Worm (Caenorhabditis elegans) whole organism, young adult: ENCODE measurements around the gene srb-17.

ENCODE experiments used
- B0035.1 ChIP-seq: sonication (generic microtip); optimal IDR thresholded peaks from 2 replicates; lab custom pipeline; 2016; ENCODE audit warnings: missing genetic modification characterization, mild to moderate bottlenecking, missing compliant biosample characterization, missing genotype, missing genetic modification reagents
- C17E4.6 ChIP-seq: fragments of 200-800 bp; sonication (Bioruptor generic); IDR thresholded peaks from 2 replicates; pipeline ENCODE4 v1.3.6; 2022; ENCODE audit warnings: missing genetic modification reagents, missing genetic modification characterization, missing compliant biosample characterization
- F23B12.7 ChIP-seq: sonication (generic microtip); optimal IDR thresholded peaks from 2 replicates; lab custom pipeline; 2017; ENCODE audit warnings: missing genetic modification characterization, mild to moderate bottlenecking, missing compliant biosample characterization, antibody characterized with exemption, moderate library complexity; ENCODE audit not compliant: insufficient read depth
- F55B11.4 ChIP-seq: sonication (generic microtip); optimal IDR thresholded peaks from 2 replicates; lab custom pipeline; 2016; ENCODE audit warnings: missing compliant biosample characterization, missing genetic modification characterization, borderline replicate concordance; ENCODE audit not compliant: insufficient read depth
- K12H6.12 ChIP-seq: fragments of 200-800 bp; sonication (Bioruptor generic); optimal IDR thresholded peaks from 2 replicates; lab custom pipeline; 2018; ENCODE audit warnings: mild to moderate bottlenecking, missing genetic modification characterization, missing compliant biosample characterization
- Y53F4B.3 ChIP-seq: fragments of 200-800 bp; sonication (Bioruptor generic); IDR thresholded peaks from 2 replicates; pipeline ENCODE4 v1.3.6; 2022; ENCODE audit warnings: missing genetic modification reagents, missing genetic modification characterization, missing compliant biosample characterization
- Y56A3A.18 ChIP-seq: fragments of 200-800 bp; sonication (Bioruptor generic); IDR thresholded peaks from 2 replicates; pipeline ENCODE4 v1.3.6; 2022; ENCODE audit warnings: missing genetic modification reagents, missing genetic modification characterization, missing compliant biosample characterization
- akir-1 ChIP-seq: fragments of 200-800 bp; sonication (Bioruptor generic); optimal IDR thresholded peaks from 2 replicates; lab custom pipeline; 2018; ENCODE audit warnings: mild to moderate bottlenecking, missing genetic modification characterization, moderate library complexity, missing compliant biosample characterization
- aptf-3 ChIP-seq: fragments of 200-800 bp; sonication (Bioruptor generic); IDR thresholded peaks from 2 replicates; pipeline ENCODE4 v1.3.6; 2022; ENCODE audit warnings: missing genetic modification characterization, missing compliant biosample characterization
- atf-7 ChIP-seq: sonication (generic microtip); optimal IDR thresholded peaks from 2 replicates; lab custom pipeline; 2017; ENCODE audit warnings: mild to moderate bottlenecking, missing genetic modification characterization, missing compliant biosample characterization
- athp-1 ChIP-seq: sonication (generic microtip); optimal IDR thresholded peaks from 2 replicates; lab custom pipeline; 2017; ENCODE audit warnings: mild to moderate bottlenecking, missing genetic modification characterization, missing compliant biosample characterization
- attf-3 ChIP-seq: fragments of 200-800 bp; sonication (Bioruptor generic); conservative IDR thresholded peaks from 2 replicates; pipeline ENCODE4 v1.3.6; 2022; ENCODE audit warnings: missing genetic modification reagents, missing genetic modification characterization, missing compliant biosample characterization
- attf-5 ChIP-seq: fragments of 200-800 bp; sonication (Bioruptor generic); optimal IDR thresholded peaks from 2 replicates; lab custom pipeline; 2018; ENCODE audit warnings: mild to moderate bottlenecking, missing genetic modification characterization, missing compliant biosample characterization
- bed-2 ChIP-seq: fragments of 200-800 bp; sonication (Bioruptor generic); IDR thresholded peaks from 2 replicates; pipeline ENCODE4 v1.3.6; 2022; ENCODE audit warnings: missing genetic modification reagents, missing genetic modification characterization, missing compliant biosample characterization
- cebp-1 ChIP-seq, 2 experiments: fragments of 200-800 bp in 1 of 2; sonication (Bioruptor generic) in 1 of 2; sonication (generic microtip) in 1 of 2; IDR thresholded peaks in 1 of 2; optimal IDR thresholded peaks in 1 of 2; 2 replicates each; pipeline versions ENCODE4 v1.3.6 to Lab custom; 2017 to 2022; ENCODE audit warnings: missing compliant biosample characterization in 2 of 2, missing genetic modification characterization in 2 of 2, mild to moderate bottlenecking in 1 of 2, missing genetic modification reagents in 1 of 2, moderate library complexity in 1 of 2
- ceh-100 ChIP-seq: fragments of 200-800 bp; sonication (Bioruptor generic); IDR thresholded peaks from 2 replicates; pipeline ENCODE4 v1.3.6; 2022; ENCODE audit warnings: missing genetic modification reagents, missing genetic modification characterization, missing compliant biosample characterization
- ceh-27 ChIP-seq: fragments of 200-800 bp; sonication (Bioruptor generic); optimal IDR thresholded peaks from 2 replicates; lab custom pipeline; 2018; ENCODE audit warnings: mild to moderate bottlenecking, missing genetic modification characterization, moderate library complexity, missing compliant biosample characterization
- ceh-58 ChIP-seq: fragments of 200-800 bp; sonication (Bioruptor generic); IDR thresholded peaks from 2 replicates; pipeline ENCODE4 v1.3.6; 2022; ENCODE audit warnings: missing genetic modification characterization, missing compliant biosample characterization
- ceh-91 ChIP-seq: fragments of 200-800 bp; sonication (Bioruptor generic); IDR thresholded peaks from 2 replicates; pipeline ENCODE4 v1.3.6; 2022; ENCODE audit warnings: missing genetic modification reagents, missing genetic modification characterization, missing compliant biosample characterization
- hlh-12 ChIP-seq: sonication (generic microtip); optimal IDR thresholded peaks from 2 replicates; lab custom pipeline; 2016; ENCODE audit warnings: missing genetic modification characterization, missing compliant biosample characterization
- hlh-26 ChIP-seq: fragments of 200-800 bp; sonication (Bioruptor generic); conservative IDR thresholded peaks from 2 replicates; pipeline ENCODE4 v1.3.6; 2022; ENCODE audit warnings: missing genetic modification reagents, missing genetic modification characterization, missing compliant biosample characterization
- hmg-1.2 ChIP-seq: fragments of 200-800 bp; sonication (Bioruptor generic); IDR thresholded peaks from 2 replicates; pipeline ENCODE4 v1.3.6; 2022; ENCODE audit warnings: missing genetic modification reagents, missing genetic modification characterization, missing compliant biosample characterization
- hmg-20 ChIP-seq: fragments of 200-800 bp; sonication (Bioruptor generic); IDR thresholded peaks from 2 replicates; pipeline ENCODE4 v1.3.6; 2022; ENCODE audit warnings: missing genetic modification reagents, missing genetic modification characterization, missing compliant biosample characterization
- lag-1 ChIP-seq: fragments of 200-800 bp; sonication (Bioruptor generic); IDR thresholded peaks from 2 replicates; pipeline ENCODE4 v1.3.6; 2022; ENCODE audit warnings: missing genetic modification reagents, missing genetic modification characterization, missing compliant biosample characterization
- let-607 ChIP-seq, 2 experiments: fragments of 200-800 bp in 1 of 2; sonication (Bioruptor generic) in 1 of 2; sonication (generic microtip) in 1 of 2; optimal IDR thresholded peaks; 2 replicates each; lab custom pipeline; 2016 to 2018; ENCODE audit warnings: mild to moderate bottlenecking in 2 of 2, missing compliant biosample characterization in 2 of 2, missing genetic modification characterization in 2 of 2, moderate library complexity in 2 of 2, missing genotype in 1 of 2
- lin-35 ChIP-seq, 3 experiments: fragments of 150-350 bp in 2 of 3; sonication (generic microtip) in 1 of 3; optimal IDR thresholded peaks; 2 replicates each; lab custom pipeline; 2014 to 2018; ENCODE audit warnings: missing biosample characterization in 3 of 3, missing genetic modification characterization in 3 of 3, missing genetic modification reagents in 3 of 3
- lin-40 ChIP-seq: sonication (generic microtip); optimal IDR thresholded peaks from 2 replicates; lab custom pipeline; 2016; ENCODE audit warnings: missing genetic modification characterization, mild to moderate bottlenecking, missing compliant biosample characterization, missing genotype, missing genetic modification reagents
- lin-54 ChIP-seq: fragments of 200-800 bp; sonication (Bioruptor generic); optimal IDR thresholded peaks from 2 replicates; lab custom pipeline; 2018; ENCODE audit warnings: mild to moderate bottlenecking, missing genetic modification characterization, missing compliant biosample characterization
- lsl-1 ChIP-seq: fragments of 200-800 bp; sonication (Bioruptor generic); optimal IDR thresholded peaks from 2 replicates; lab custom pipeline; 2018; ENCODE audit warnings: mild to moderate bottlenecking, missing genetic modification characterization, moderate library complexity, missing compliant biosample characterization
- madf-6 ChIP-seq: fragments of 200-800 bp; sonication (Bioruptor generic); IDR thresholded peaks from 2 replicates; pipeline ENCODE4 v1.3.6; 2022; ENCODE audit warnings: missing genetic modification reagents, missing genetic modification characterization, missing compliant biosample characterization
- mcd-1 ChIP-seq: fragments of 200-800 bp; sonication (Bioruptor generic); IDR thresholded peaks from 2 replicates; pipeline ENCODE4 v1.3.6; 2022; ENCODE audit warnings: missing genetic modification reagents, missing genetic modification characterization, missing compliant biosample characterization
- nhr-80 ChIP-seq: sonication (generic microtip); optimal IDR thresholded peaks from 2 replicates; lab custom pipeline; 2016; ENCODE audit warnings: missing genetic modification characterization, missing compliant biosample characterization
- rec-8 ChIP-seq, 2 experiments: sonication (generic microtip); optimal IDR thresholded peaks; 2 replicates each; lab custom pipeline; 2016; ENCODE audit warnings: mild to moderate bottlenecking in 2 of 2, missing genetic modification characterization in 2 of 2, missing genetic modification reagents in 2 of 2, missing genotype in 2 of 2, missing biosample characterization in 1 of 2, missing compliant biosample characterization in 1 of 2, moderate library complexity in 1 of 2
- snpc-3.4 ChIP-seq: sonication (generic microtip); optimal IDR thresholded peaks from 2 replicates; lab custom pipeline; 2017; ENCODE audit warnings: missing genetic modification characterization, mild to moderate bottlenecking, missing compliant biosample characterization, antibody characterized with exemption, moderate library complexity, missing genotype, missing genetic modification reagents
- somi-1 ChIP-seq: fragments of 200-800 bp; sonication (Bioruptor generic); optimal IDR thresholded peaks from 2 replicates; lab custom pipeline; 2018; ENCODE audit warnings: mild to moderate bottlenecking, missing genetic modification characterization, missing compliant biosample characterization
- tbp1 ChIP-seq: fragments of 200-800 bp; sonication (Bioruptor generic); optimal IDR thresholded peaks from 2 replicates; lab custom pipeline; 2018; ENCODE audit warnings: mild to moderate bottlenecking, missing genetic modification characterization, missing compliant biosample characterization
- tlf-1 ChIP-seq: fragments of 200-800 bp; sonication (Bioruptor generic); optimal IDR thresholded peaks from 2 replicates; lab custom pipeline; 2018; ENCODE audit warnings: mild to moderate bottlenecking, missing genetic modification characterization, missing compliant biosample characterization
- zfh-2 ChIP-seq: fragments of 200-800 bp; sonication (Bioruptor generic); conservative IDR thresholded peaks from 2 replicates; pipeline ENCODE4 v1.3.6; 2022; ENCODE audit warnings: missing genetic modification reagents, missing genetic modification characterization, missing compliant biosample characterization
- ztf-6 ChIP-seq: fragments of 200-800 bp; sonication (Bioruptor generic); IDR thresholded peaks from 2 replicates; pipeline ENCODE4 v1.3.6; 2022; ENCODE audit warnings: missing genetic modification reagents, missing genetic modification characterization, missing compliant biosample characterization

The srb-17 gene

ce11 chrIV:10482585-10482984 is 25.5 kb upstream of the srb-17 start:
- TF ChIP-seq tlf-1 (GFP tag; lab: Kevin White, UChicago) (no peak), nhr-80 (tag; lab: Kevin White, UChicago) (peak; percentile 40)
- TF ChIP-seq, all 124 proteins: peak for 1

ce11 chrIV:10481695-10482094 is 24.7 kb upstream of the srb-17 start, which contains the start of gene egl-21:
Gene egl-21, minus strand, starts transcription at chrIV:10481844.
- TF ChIP-seq lsl-1 (GFP tag; lab: Kevin White, UChicago) (no peak), lin-40 (tag; lab: Kevin White, UChicago) (peak; percentile 33), cebp-1 (GFP tag; IDR thresholded peaks at IDR 0.05; lab: Robert Waterston, UW) (no peak), cebp-1 (tag; optimal IDR thresholded peaks at IDR 0.05; lab: Kevin White, UChicago) (peak; percentile 47), ceh-27 (GFP tag; lab: Kevin White, UChicago) (peak; percentile 42), hmg-1.2 (GFP tag; lab: Robert Waterston, UW) (peak; percentile 24; the same call in 1 of the 2 replicates), hlh-26 (no peak), attf-5 (GFP tag; lab: Kevin White, UChicago) (peak; percentile 40), mcd-1 (peak; percentile 18; the same call in 1 of the 2 replicates), K12H6.12 (tag; lab: Kevin White, UChicago) (peak; percentile 60), zfh-2 (GFP tag; lab: Robert Waterston, UW) (peak; percentile 76), ceh-91 (GFP tag; lab: Robert Waterston, UW) (no peak), somi-1 (GFP tag; lab: Kevin White, UChicago) (peak; percentile 46), atf-7 (peak; percentile 2)

- TF ChIP-seq bed-2 (GFP tag; lab: Robert Waterston, UW) (no peak), ztf-6 (GFP tag; lab: Robert Waterston, UW) (no peak), somi-1 (GFP tag; lab: Kevin White, UChicago) (no peak), hlh-12 (tag; lab: Kevin White, UChicago) (no peak), madf-6 (GFP tag; lab: Robert Waterston, UW) (no peak), F23B12.7 (tag; lab: Kevin White, UChicago) (no peak), Y56A3A.18 (GFP tag; lab: Robert Waterston, UW) (no peak), atf-7 (no peak), C17E4.6 (no peak), athp-1 (tag; lab: Kevin White, UChicago) (no peak), ceh-58 (GFP tag; lab: Robert Waterston, UW) (no peak), hmg-20 (GFP tag; lab: Robert Waterston, UW) (no peak), F55B11.4 (no peak), aptf-3 (GFP tag; lab: Robert Waterston, UW) (no peak)
Measured at ce11 chrIV:10475234-10475633, 18.2 kb upstream of the srb-17 start.

- TF ChIP-seq ceh-100 (GFP tag; lab: Robert Waterston, UW) (no peak), attf-3 (GFP tag; lab: Robert Waterston, UW) (no peak), tbp1 (GFP tag; lab: Kevin White, UChicago) (no peak), lin-35 (GFP tag; optimal IDR thresholded peaks at IDR 0.05; lab: Kevin White, UChicago) (no peak), aptf-3 (GFP tag; lab: Robert Waterston, UW) (no peak), atf-7 (no peak), Y53F4B.3 (no peak), lin-54 (GFP tag; lab: Kevin White, UChicago) (no peak), hlh-26 (no peak), akir-1 (GFP tag; lab: Kevin White, UChicago) (no peak), B0035.1 (no peak), snpc-3.4 (tag; lab: Kevin White, UChicago) (no peak), lag-1 (GFP tag; lab: Robert Waterston, UW) (no peak), let-607 (tag; optimal IDR thresholded peaks at IDR 0.05; lab: Kevin White, UChicago) (no peak), rec-8 (tag; optimal IDR thresholded peaks at IDR 0.05; lab: Kevin White, UChicago) (no peak)
Measured at ce11 chrIV:10472478-10472877, 15.4 kb upstream of the srb-17 start, which contains the start of gene bgnt-1.1. Gene bgnt-1.1, plus strand, starts transcription at chrIV:10472778.
